Worm (Caenorhabditis elegans) whole organism, late embryonic: ENCODE results near the gene B0310.3.

Experiments used
- ahr-1 ChIP-seq: sonication (generic microtip); optimal IDR thresholded peaks from 2 replicates; lab custom pipeline; 2016; ENCODE audit warnings: missing genetic modification characterization, missing compliant biosample characterization
- dve-1 ChIP-seq: sonication (generic microtip); optimal IDR thresholded peaks from 2 replicates; lab custom pipeline; 2017; ENCODE audit warnings: antibody characterized with exemption, mild to moderate bottlenecking, missing genetic modification characterization, missing compliant biosample characterization
- ets-4 ChIP-seq: sonication (generic microtip); optimal IDR thresholded peaks from 2 replicates; lab custom pipeline; 2016; ENCODE audit warnings: missing genetic modification characterization, missing compliant biosample characterization
- hlh-6 ChIP-seq: sonication (generic microtip); optimal IDR thresholded peaks from 2 replicates; lab custom pipeline; 2016; ENCODE audit warnings: missing genotype, missing genetic modification characterization, missing compliant biosample characterization
- hlh-8 ChIP-seq: sonication (generic microtip); optimal IDR thresholded peaks from 2 replicates; lab custom pipeline; 2016; ENCODE audit warnings: missing genotype, missing genetic modification characterization, missing compliant biosample characterization
- nhr-11 ChIP-seq: fragments of 150-350 bp; optimal IDR thresholded peaks from 2 replicates; lab custom pipeline; 2014; ENCODE audit warnings: missing biosample characterization, missing genetic modification characterization
- pag-3 ChIP-seq: sonication (generic microtip); optimal IDR thresholded peaks from 2 replicates; lab custom pipeline; 2016; ENCODE audit warnings: missing compliant biosample characterization, missing genetic modification characterization, borderline replicate concordance
- pqm-1 ChIP-seq: sonication (generic microtip); optimal IDR thresholded peaks from 2 replicates; lab custom pipeline; 2016; ENCODE audit warnings: missing genetic modification characterization, missing compliant biosample characterization

DNA sequence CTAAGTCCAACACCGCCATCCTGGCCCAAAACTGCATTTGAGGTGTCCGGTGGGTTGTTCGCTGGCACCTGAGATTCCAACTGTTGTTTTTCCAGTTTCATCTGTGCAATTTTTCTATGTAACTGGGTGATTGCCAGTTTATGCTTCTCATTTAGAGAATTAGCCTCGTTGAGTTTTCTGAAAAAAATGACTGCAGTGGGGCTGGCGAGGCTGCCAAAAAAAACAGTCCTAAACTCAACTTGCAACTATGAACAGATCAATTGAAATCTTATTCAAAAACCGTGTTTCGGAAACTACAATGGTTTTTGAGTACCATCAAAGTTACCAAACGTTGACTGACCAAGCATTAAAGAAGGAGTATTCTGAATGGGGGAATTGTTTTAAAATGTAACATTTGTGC lies 33.1 kb upstream of the B0310.3 start, which contains the start of gene F57C12.6:
- TF ChIP-seq hlh-8 (tag; lab: Kevin White, UChicago) (no peak), nhr-11 (no peak), hlh-6 (tag; lab: Kevin White, UChicago) (no peak), ahr-1 (tag; lab: Kevin White, UChicago) (no peak), pag-3 (no peak), ets-4 (tag; lab: Kevin White, UChicago) (no peak), pqm-1 (no peak), dve-1 (tag; lab: Kevin White, UChicago) (no peak)
